Worm (Caenorhabditis elegans) whole organism, late embryonic: ENCODE measurements around the gene str-180.

Experiments
- C38D4.7 ChIP-seq: fragments of 200-800 bp; sonication (Bioruptor generic); optimal IDR thresholded peaks from 2 replicates; lab custom pipeline; 2018; ENCODE audit warnings: mild to moderate bottlenecking, missing genetic modification characterization, moderate library complexity, missing compliant biosample characterization
- ama-1 ChIP-seq: fragments of 150-350 bp; optimal IDR thresholded peaks from 2 replicates; lab custom pipeline; 2014
- ceh-19 ChIP-seq: fragments of 200-800 bp; sonication (Bioruptor generic); optimal IDR thresholded peaks from 2 replicates; lab custom pipeline; 2018; ENCODE audit warnings: mild to moderate bottlenecking, missing genetic modification characterization, missing compliant biosample characterization
- dmd-4 ChIP-seq: sonication (generic microtip); optimal IDR thresholded peaks from 2 replicates; lab custom pipeline; 2016; ENCODE audit warnings: borderline replicate concordance, missing genetic modification characterization, missing compliant biosample characterization
- eyg-1 ChIP-seq: sonication (generic microtip); optimal IDR thresholded peaks from 2 replicates; lab custom pipeline; 2016; ENCODE audit warnings: missing genotype, missing genetic modification characterization, missing compliant biosample characterization
- nfya-1 ChIP-seq: sonication (generic microtip); optimal IDR thresholded peaks from 2 replicates; lab custom pipeline; 2017; ENCODE audit warnings: missing genetic modification characterization, mild to moderate bottlenecking, missing compliant biosample characterization, antibody characterized with exemption, moderate library complexity
- odd-2 ChIP-seq: sonication (generic microtip); optimal IDR thresholded peaks from 2 replicates; lab custom pipeline; 2017; ENCODE audit warnings: antibody characterized with exemption, mild to moderate bottlenecking, missing genetic modification characterization, missing compliant biosample characterization
- pat-9 ChIP-seq: fragments of 200-800 bp; sonication (Bioruptor generic); optimal IDR thresholded peaks from 2 replicates; lab custom pipeline; 2018; ENCODE audit warnings: mild to moderate bottlenecking, missing genetic modification characterization, moderate library complexity, missing compliant biosample characterization
- pax-1 ChIP-seq: fragments of 150-350 bp; optimal IDR thresholded peaks from 2 replicates; lab custom pipeline; 2014; ENCODE audit warnings: missing biosample characterization, missing genetic modification characterization

DNA sequence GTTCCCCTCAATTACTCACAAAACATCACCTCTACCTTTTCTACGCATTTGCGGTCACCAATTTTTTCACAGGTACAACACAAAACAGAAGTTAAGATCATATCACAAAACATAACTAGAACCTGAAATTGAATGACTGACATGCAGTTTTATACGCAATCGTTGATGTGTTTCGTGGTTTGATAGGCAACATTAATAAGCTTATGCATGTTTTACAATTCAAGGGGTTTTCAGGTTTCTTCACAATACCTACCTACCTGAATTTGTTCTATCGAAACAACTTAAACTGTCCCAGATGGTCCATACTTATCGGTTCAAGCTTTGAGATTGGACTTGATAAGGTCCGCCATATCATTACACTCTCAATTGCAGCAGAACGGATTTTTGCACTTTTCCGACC, 18.1 kb downstream of the str-180 start:
- no peak for TF ChIP-seq pax-1
- TF ChIP-seq pat-9 (tag; lab: Kevin White, UChicago): no peak
- no peak for TF ChIP-seq ama-1 (lab: Kevin White, UChicago)
- TF ChIP-seq dmd-4 (tag; lab: Kevin White, UChicago): no peak
- no peak for TF ChIP-seq eyg-1 (tag; lab: Kevin White, UChicago)
- no peak for TF ChIP-seq odd-2 (tag; lab: Kevin White, UChicago)
- TF ChIP-seq C38D4.7 (GFP tag; lab: Kevin White, UChicago): no peak
- no peak for TF ChIP-seq ceh-19 (GFP tag; lab: Kevin White, UChicago)
- no peak for TF ChIP-seq nfya-1
